Worm (Caenorhabditis elegans) whole organism, late embryonic: ENCODE data around the gene F35C8.8.

Experiments
- F13H6.1 ChIP-seq: sonication (generic microtip); optimal IDR thresholded peaks from 2 replicates; lab custom pipeline; 2016; ENCODE audit warnings: missing genetic modification characterization, missing compliant biosample characterization
- Y22D7AL.16 ChIP-seq: sonication (generic microtip); optimal IDR thresholded peaks from 2 replicates; lab custom pipeline; 2016; ENCODE audit warnings: missing genetic modification characterization, missing compliant biosample characterization
- ahr-1 ChIP-seq: sonication (generic microtip); optimal IDR thresholded peaks from 2 replicates; lab custom pipeline; 2016; ENCODE audit warnings: missing genetic modification characterization, missing compliant biosample characterization
- ceh-14 ChIP-seq: sonication (generic microtip); optimal IDR thresholded peaks from 2 replicates; lab custom pipeline; 2016; ENCODE audit warnings: missing genotype, missing genetic modification characterization, missing compliant biosample characterization
- ceh-19 ChIP-seq: fragments of 200-800 bp; sonication (Bioruptor generic); optimal IDR thresholded peaks from 2 replicates; lab custom pipeline; 2018; ENCODE audit warnings: mild to moderate bottlenecking, missing genetic modification characterization, missing compliant biosample characterization
- ceh-2 ChIP-seq: sonication (generic microtip); optimal IDR thresholded peaks from 2 replicates; lab custom pipeline; 2016; ENCODE audit warnings: missing genotype, missing genetic modification characterization, missing compliant biosample characterization
- ceh-30 ChIP-seq: fragments of 150-350 bp; optimal IDR thresholded peaks from 2 replicates; lab custom pipeline; 2014; ENCODE audit warnings: missing biosample characterization, missing genetic modification characterization
- ceh-31 ChIP-seq: sonication (generic microtip); optimal IDR thresholded peaks from 2 replicates; lab custom pipeline; 2016; ENCODE audit warnings: missing genetic modification characterization, missing compliant biosample characterization
- ceh-34 ChIP-seq: sonication (generic microtip); optimal IDR thresholded peaks from 2 replicates; lab custom pipeline; 2016; ENCODE audit warnings: mild to moderate bottlenecking, missing genetic modification characterization, missing compliant biosample characterization
- ceh-6 ChIP-seq: fragments of 200-800 bp; sonication (Bioruptor generic); optimal IDR thresholded peaks from 2 replicates; lab custom pipeline; 2018; ENCODE audit warnings: mild to moderate bottlenecking, missing genetic modification characterization, missing compliant biosample characterization
- ceh-9 ChIP-seq: sonication (generic microtip); optimal IDR thresholded peaks from 2 replicates; lab custom pipeline; 2016; ENCODE audit warnings: mild to moderate bottlenecking, missing genetic modification characterization, inconsistent platforms, missing compliant biosample characterization
- che-1 ChIP-seq: sonication (generic microtip); optimal IDR thresholded peaks from 2 replicates; lab custom pipeline; 2016; ENCODE audit warnings: mild to moderate bottlenecking, missing genetic modification characterization, missing compliant biosample characterization
- dmd-4 ChIP-seq: sonication (generic microtip); optimal IDR thresholded peaks from 2 replicates; lab custom pipeline; 2016; ENCODE audit warnings: borderline replicate concordance, missing genetic modification characterization, missing compliant biosample characterization
- elt-2 ChIP-seq: sonication (generic microtip); optimal IDR thresholded peaks from 2 replicates; lab custom pipeline; 2016; ENCODE audit warnings: missing genetic modification reagents, missing genetic modification characterization, missing compliant biosample characterization
- elt-4 ChIP-seq: sonication (generic microtip); optimal IDR thresholded peaks from 2 replicates; lab custom pipeline; 2016; ENCODE audit warnings: missing genetic modification characterization, missing compliant biosample characterization
- ets-4 ChIP-seq: sonication (generic microtip); optimal IDR thresholded peaks from 2 replicates; lab custom pipeline; 2016; ENCODE audit warnings: missing genetic modification characterization, missing compliant biosample characterization
- fax-1 ChIP-seq: sonication (generic microtip); optimal IDR thresholded peaks from 2 replicates; lab custom pipeline; 2016; ENCODE audit warnings: missing genotype, missing genetic modification characterization, missing compliant biosample characterization
- fkh-10 ChIP-seq: fragments of 150-350 bp; optimal IDR thresholded peaks from 2 replicates; lab custom pipeline; 2014; ENCODE audit warnings: missing biosample characterization, missing genetic modification reagents, missing genetic modification characterization
- fkh-6 ChIP-seq: sonication (generic microtip); optimal IDR thresholded peaks from 2 replicates; lab custom pipeline; 2016; ENCODE audit warnings: missing genetic modification characterization, missing compliant biosample characterization
- gmeb-2 ChIP-seq: sonication (generic microtip); optimal IDR thresholded peaks from 2 replicates; lab custom pipeline; 2016; ENCODE audit warnings: missing genetic modification characterization, inconsistent platforms, missing compliant biosample characterization
- hlh-6 ChIP-seq: sonication (generic microtip); optimal IDR thresholded peaks from 2 replicates; lab custom pipeline; 2016; ENCODE audit warnings: missing genotype, missing genetic modification characterization, missing compliant biosample characterization
- lin-11 ChIP-seq: fragments of 200-800 bp; sonication (Bioruptor generic); optimal IDR thresholded peaks from 2 replicates; lab custom pipeline; 2018; ENCODE audit warnings: mild to moderate bottlenecking, missing genetic modification characterization, missing compliant biosample characterization
- mec-3 ChIP-seq: sonication (generic microtip); optimal IDR thresholded peaks from 2 replicates; lab custom pipeline; 2016; ENCODE audit warnings: borderline replicate concordance, missing genetic modification characterization, missing compliant biosample characterization
- pag-3 ChIP-seq: sonication (generic microtip); optimal IDR thresholded peaks from 2 replicates; lab custom pipeline; 2016; ENCODE audit warnings: missing compliant biosample characterization, missing genetic modification characterization, borderline replicate concordance
- pat-9 ChIP-seq: fragments of 200-800 bp; sonication (Bioruptor generic); optimal IDR thresholded peaks from 2 replicates; lab custom pipeline; 2018; ENCODE audit warnings: mild to moderate bottlenecking, missing genetic modification characterization, moderate library complexity, missing compliant biosample characterization
- pha-2 ChIP-seq: sonication (generic microtip); optimal IDR thresholded peaks from 2 replicates; lab custom pipeline; 2017; ENCODE audit warnings: mild to moderate bottlenecking, missing genetic modification characterization, missing compliant biosample characterization
- pha-4 ChIP-seq: fragments of 150-350 bp; optimal IDR thresholded peaks from 2 replicates; lab custom pipeline; 2018; ENCODE audit warnings: missing biosample characterization, missing genetic modification reagents, missing genetic modification characterization
- pros-1 ChIP-seq: fragments of 150-350 bp; optimal IDR thresholded peaks from 2 replicates; lab custom pipeline; 2014; ENCODE audit warnings: missing biosample characterization, missing genetic modification reagents, missing genetic modification characterization
- rnt-1 ChIP-seq: sonication (generic microtip); optimal IDR thresholded peaks from 2 replicates; lab custom pipeline; 2016; ENCODE audit warnings: missing genetic modification characterization, missing compliant biosample characterization
- sdc-2 ChIP-seq: sonication (generic microtip); optimal IDR thresholded peaks from 2 replicates; lab custom pipeline; 2016; ENCODE audit warnings: missing genotype, missing genetic modification characterization, missing compliant biosample characterization
- sox-4 ChIP-seq: sonication (generic microtip); optimal IDR thresholded peaks from 2 replicates; lab custom pipeline; 2017; ENCODE audit warnings: mild to moderate bottlenecking, missing genetic modification characterization, inconsistent platforms, missing compliant biosample characterization
- tbx-2 ChIP-seq: sonication (generic microtip); optimal IDR thresholded peaks from 2 replicates; lab custom pipeline; 2016; ENCODE audit warnings: missing genetic modification characterization, missing compliant biosample characterization
- unc-42 ChIP-seq: sonication (generic microtip); optimal IDR thresholded peaks from 2 replicates; lab custom pipeline; 2016; ENCODE audit warnings: missing genotype, missing genetic modification characterization, missing compliant biosample characterization
- unc-55 ChIP-seq: sonication (generic microtip); optimal IDR thresholded peaks from 2 replicates; lab custom pipeline; 2017; ENCODE audit warnings: missing biosample characterization, missing genetic modification reagents, missing genetic modification characterization
- unc-86 ChIP-seq: sonication (generic microtip); optimal IDR thresholded peaks from 2 replicates; lab custom pipeline; 2016; ENCODE audit warnings: missing genetic modification characterization, missing compliant biosample characterization
- ztf-16 ChIP-seq: sonication (generic microtip); optimal IDR thresholded peaks from 2 replicates; lab custom pipeline; 2017; ENCODE audit warnings: missing genetic modification characterization, missing compliant biosample characterization

Gene F35C8.8

DNA sequence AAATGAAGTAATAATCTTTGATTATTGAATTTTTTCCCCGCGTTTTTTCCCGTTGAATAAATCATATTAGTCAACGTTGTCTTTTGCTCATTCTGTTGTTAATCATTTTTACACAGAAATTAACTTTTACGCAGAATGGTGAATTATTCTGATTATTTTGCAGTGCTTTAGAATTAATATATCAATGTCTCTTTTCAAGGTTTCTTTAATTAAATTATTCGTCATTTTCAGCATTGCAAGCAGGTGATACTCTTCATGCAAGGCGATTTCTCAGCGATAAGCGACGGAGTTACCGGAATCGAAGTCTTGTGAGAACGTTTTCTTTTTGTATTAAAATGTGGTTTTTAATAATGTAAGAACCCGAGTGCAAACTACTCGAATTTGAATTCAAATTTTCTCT is 15.2 kb upstream of the F35C8.8 start:
- TF ChIP-seq pha-4: no peak
- no peak for TF ChIP-seq hlh-6 (tag; lab: Kevin White, UChicago)
- TF ChIP-seq dmd-4: no peak
- no peak for TF ChIP-seq elt-4
- TF ChIP-seq ceh-9: no peak
- no peak for TF ChIP-seq tbx-2 (tag; lab: Kevin White, UChicago)
- TF ChIP-seq gmeb-2 (tag; lab: Kevin White, UChicago): no peak
- TF ChIP-seq ahr-1: no peak
- no peak for TF ChIP-seq ceh-30 (tag; lab: Kevin White, UChicago)
- no peak for TF ChIP-seq sox-4 (tag; lab: Kevin White, UChicago)
- TF ChIP-seq ets-4: no peak
- TF ChIP-seq mec-3 (tag; lab: Kevin White, UChicago): no peak
- TF ChIP-seq fax-1 (tag; lab: Kevin White, UChicago): no peak
- no peak for TF ChIP-seq ceh-14 (tag; lab: Kevin White, UChicago)
- TF ChIP-seq ztf-16: no peak
- no peak for TF ChIP-seq fkh-10 (GFP tag; lab: Kevin White, UChicago)
- TF ChIP-seq fkh-6: no peak
- TF ChIP-seq ceh-34: no peak

DNA sequence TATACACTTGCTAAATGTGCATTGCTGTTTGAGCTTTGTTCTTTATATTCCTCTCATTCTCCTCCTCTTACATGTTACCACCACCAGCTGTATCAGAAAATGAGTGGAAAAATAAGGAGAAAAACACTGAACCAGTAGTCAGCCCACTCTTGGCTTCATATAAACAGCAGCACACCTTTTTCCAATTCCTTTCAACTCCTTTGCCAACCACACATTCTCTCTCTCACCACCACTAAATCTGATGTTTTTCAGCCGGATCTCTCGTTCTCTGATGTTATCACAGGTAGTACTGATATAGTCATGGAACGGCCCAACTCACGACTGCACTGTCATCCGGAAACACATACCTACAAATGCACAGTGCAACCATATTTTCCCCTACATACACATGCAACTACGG is 14.1 kb upstream of the F35C8.8 start, which contains the start of gene kcnl-3:
Gene kcnl-3, plus strand, starts transcription at position 301 of the 400 bp plus-strand sequence.
- TF ChIP-seq ceh-2 (tag; lab: Kevin White, UChicago) (no peak), Y22D7AL.16 (no peak), ceh-31 (no peak), mec-3 (tag; lab: Kevin White, UChicago) (no peak)
- TF ChIP-seq, all 69 proteins: peak for 0

DNA sequence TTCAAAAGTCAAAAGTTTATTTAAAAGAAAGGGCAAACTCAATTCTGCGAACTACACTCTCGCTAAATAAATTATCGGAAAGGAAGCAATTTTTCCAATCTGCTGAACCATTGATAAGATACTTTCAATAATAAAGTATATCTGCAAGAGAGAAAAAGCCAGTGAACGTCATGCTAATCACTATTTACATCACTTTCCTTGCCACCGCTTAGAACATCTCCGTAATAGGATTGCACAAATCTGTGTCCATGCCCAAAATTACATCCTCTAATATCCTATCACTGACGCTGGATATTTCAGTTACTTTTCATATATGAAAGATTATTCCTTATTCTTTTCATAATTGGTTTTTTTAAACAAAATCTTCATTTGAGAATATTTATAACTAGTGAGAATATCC is 10.3 kb upstream of the F35C8.8 start:
- TF ChIP-seq sdc-2 (tag; lab: Kevin White, UChicago) (no peak), pat-9 (tag; lab: Kevin White, UChicago) (no peak), che-1 (tag; lab: Kevin White, UChicago) (no peak), unc-86 (no peak)

DNA sequence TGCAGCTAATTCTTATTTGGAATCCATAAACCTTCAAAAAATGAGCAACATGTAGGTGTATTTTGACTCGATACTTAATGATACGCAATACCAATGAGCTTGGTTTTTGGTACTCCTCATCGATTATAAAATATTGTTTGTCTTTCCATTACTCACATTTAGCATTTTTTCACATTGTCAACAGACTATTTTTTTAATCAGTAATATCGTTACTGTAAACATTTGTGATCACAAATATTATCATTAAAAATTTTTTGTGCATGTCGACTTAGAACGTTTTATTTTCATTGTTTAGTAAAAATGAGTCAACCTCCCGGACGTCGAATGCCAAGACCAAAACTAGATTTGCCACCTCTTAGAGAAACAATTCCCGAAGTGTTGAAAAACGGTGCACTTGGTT is 4.9 kb upstream of the F35C8.8 start, which contains the start of gene sek-5:
Gene sek-5, plus strand, starts transcription at position 301 of the 400 bp plus-strand sequence.
- TF ChIP-seq rnt-1 (tag; lab: Kevin White, UChicago) (no peak), sox-4 (tag; lab: Kevin White, UChicago) (no peak), pat-9 (tag; lab: Kevin White, UChicago) (no peak)

DNA sequence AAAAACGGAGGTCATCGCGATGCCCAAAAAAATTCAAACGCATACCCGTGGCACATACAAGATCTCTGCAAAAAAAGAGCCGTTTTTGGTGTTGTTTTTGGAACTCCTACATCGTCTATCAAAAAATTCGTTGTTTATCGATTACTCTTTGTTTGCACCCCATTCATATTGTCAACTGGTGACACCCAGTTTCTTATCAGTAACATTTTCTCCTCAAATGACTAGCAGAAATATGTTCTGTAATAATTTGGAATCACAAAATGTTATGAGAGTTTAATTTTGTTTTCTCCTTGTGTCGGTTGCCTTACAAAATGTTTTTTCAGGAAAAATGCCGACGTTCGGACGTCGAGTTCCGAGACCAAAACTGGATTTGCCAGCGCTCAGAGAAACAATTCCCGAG is 2.3 kb upstream of the F35C8.8 start, which contains the start of gene sek-4:
Gene sek-4, plus strand, starts transcription at position 318 of the 400 bp plus-strand sequence.
- no peak for TF ChIP-seq lin-11 (tag; lab: Kevin White, UChicago)
- TF ChIP-seq elt-2: peak; percentile 10

DNA sequence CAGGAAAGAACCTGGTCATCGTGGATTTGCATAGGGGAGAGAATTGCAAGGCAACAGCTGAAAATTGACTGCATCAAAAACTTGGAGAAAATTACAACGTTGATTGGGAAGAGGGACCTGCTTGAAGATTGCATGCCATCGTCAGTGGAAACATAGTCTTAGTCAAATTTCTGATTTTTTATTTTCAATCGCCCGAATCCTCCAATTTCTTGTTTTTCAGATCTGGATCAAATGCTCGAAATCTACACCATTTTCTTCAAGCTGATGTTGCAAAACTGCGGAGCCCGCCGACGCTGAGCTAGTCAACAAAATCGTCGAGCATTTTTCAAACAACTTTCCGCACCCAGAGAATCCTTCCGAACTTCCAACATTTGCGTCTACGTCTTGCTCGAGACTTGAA is 1.2 kb upstream of the F35C8.8 start:
- TF ChIP-seq che-1 (tag; lab: Kevin White, UChicago): no peak
- no peak for TF ChIP-seq F13H6.1

DNA sequence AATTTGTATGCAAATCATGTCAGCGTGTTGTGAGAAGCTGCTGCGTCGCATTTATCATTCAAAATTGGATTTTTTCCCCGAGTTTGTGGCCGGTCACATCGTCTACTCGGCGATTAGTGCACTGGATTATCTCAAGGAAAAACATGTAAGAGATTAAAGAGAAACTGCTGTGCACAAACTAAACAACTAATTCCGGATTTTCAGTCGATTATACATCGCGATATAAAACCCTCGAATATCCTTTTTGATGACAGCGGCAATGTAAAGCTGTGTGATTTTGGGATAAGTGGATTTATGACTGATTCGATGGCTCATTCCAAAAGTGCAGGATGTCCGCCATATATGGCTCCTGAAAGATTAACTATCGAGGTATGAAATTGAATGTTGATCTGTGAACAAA is 1.8 kb downstream of the F35C8.8 start:
- TF ChIP-seq pag-3 (no peak), pros-1 (tag; lab: Kevin White, UChicago) (no peak), ceh-9 (no peak), unc-42 (no peak), ceh-6 (GFP tag; lab: Kevin White, UChicago) (no peak), ceh-14 (tag; lab: Kevin White, UChicago) (no peak), che-1 (tag; lab: Kevin White, UChicago) (no peak), unc-55 (GFP tag; lab: Kevin White, UChicago) (no peak), dmd-4 (no peak), pha-2 (tag; lab: Kevin White, UChicago) (no peak), ets-4 (no peak), ceh-19 (no peak)
- TF ChIP-seq, all 69 proteins: peak for 0
